Fruit fly (Drosophila melanogaster): ENCODE results near the gene chinmo.
A peak's percentile ranks its signal among the peaks of the same experiment; 100 is the strongest.

chinmo gene

DNA sequence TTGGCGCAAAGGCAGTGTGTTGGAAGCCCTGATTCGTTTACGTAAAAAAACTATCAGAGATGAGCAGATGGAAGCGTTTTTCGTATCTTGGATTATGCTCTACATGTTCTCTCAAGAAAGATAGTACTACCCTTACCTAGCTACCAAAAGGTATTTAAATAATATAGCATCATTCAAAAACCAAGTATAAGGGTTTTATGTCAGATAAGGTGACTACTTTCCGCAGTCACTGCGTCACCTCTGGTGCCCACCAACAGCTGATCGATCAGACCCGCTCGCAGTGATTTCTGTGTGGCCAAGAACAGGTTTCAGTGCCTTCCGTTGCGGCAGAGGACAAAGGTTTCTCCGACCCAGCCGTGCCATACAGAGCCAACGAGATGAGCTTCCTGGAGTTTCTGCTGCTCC lies 78.6 kb downstream of the chinmo start, which contains the start of the genes Eno and CG31937 (continued):
- TF ChIP-seq Asciz (GFP tag; optimal IDR thresholded peaks at IDR 0.05) = peak; percentile 25
- no peak for TF ChIP-seq ewg (GFP tag; optimal IDR thresholded peaks at IDR 0.05)
- TF ChIP-seq ind (GFP tag; optimal IDR thresholded peaks at IDR 0.05) = peak; percentile 54
- peak; percentile 22 for TF ChIP-seq CG18262 (tag; optimal IDR thresholded peaks at IDR 0.05)
- peak; percentile 58 for TF ChIP-seq CG7987 (GFP tag; optimal IDR thresholded peaks at IDR 0.05)
- peak; percentile 15 for TF ChIP-seq gfzf (GFP tag; optimal IDR thresholded peaks at IDR 0.05)
- TF ChIP-seq sob (GFP tag; IDR thresholded peaks at IDR 0.05) = peak; percentile 76
- peak; percentile 90 for TF ChIP-seq Sry-β (GFP tag; optimal IDR thresholded peaks at IDR 0.05)
- 0 out of 2 replicates have a peak, but pooled peaks have one; percentile 14 for TF ChIP-seq wor (GFP tag; IDR thresholded peaks at IDR 0.05)
- TF ChIP-seq NFAT (GFP tag; IDR thresholded peaks at IDR 0.05) = peak; percentile 49; the same call in 1 of the 2 replicates
- no peak for TF ChIP-seq Vsx1 (GFP tag; optimal IDR thresholded peaks at IDR 0.05)
- 0 out of 3 replicates have a peak, but pooled peaks have one; percentile 43 for TF ChIP-seq C15 (GFP tag; IDR thresholded peaks at IDR 0.05)
- TF ChIP-seq p53 (GFP tag; optimal IDR thresholded peaks at IDR 0.05) = no peak
- no peak for TF ChIP-seq CG8281 (tag; optimal IDR thresholded peaks at IDR 0.05)
- peak; percentile 60 for TF ChIP-seq CG12391 (tag; optimal IDR thresholded peaks at IDR 0.05)
- no peak for TF ChIP-seq Deaf1 (tag; optimal IDR thresholded peaks at IDR 0.05)
- TF ChIP-seq unc-4 (GFP tag; IDR thresholded peaks at IDR 0.05; ENCODE audit: partially characterized antibody) = 0 out of 2 replicates have a peak, but pooled peaks have one; percentile 22
- peak; percentile 8 for TF ChIP-seq Myb (GFP tag; optimal IDR thresholded peaks at IDR 0.05)
- no peak for TF ChIP-seq CG7372 (GFP tag; IDR thresholded peaks at IDR 0.05)
- TF ChIP-seq CG2129 (GFP tag; IDR thresholded peaks at IDR 0.05; ENCODE audit: partially characterized antibody) = no peak
- peak; percentile 33; the same call in 1 of the 2 replicates for TF ChIP-seq CG4404 (GFP tag; IDR thresholded peaks at IDR 0.05)
- TF ChIP-seq CG18619 (GFP tag; optimal IDR thresholded peaks at IDR 0.05) = no peak
- TF ChIP-seq CG10366 (GFP tag; IDR thresholded peaks at IDR 0.05) = peak; percentile 18; the same call in 1 of the 2 replicates
- TF ChIP-seq mld (GFP tag; IDR thresholded peaks at IDR 0.05; ENCODE audit: partially characterized antibody) = no peak
- no peak for TF ChIP-seq da (GFP tag; optimal IDR thresholded peaks at IDR 0.05)
- TF ChIP-seq CG14050 (GFP tag; IDR thresholded peaks at IDR 0.05) = no peak
- no peak for TF ChIP-seq bigmax (GFP tag; optimal IDR thresholded peaks at IDR 0.05)
- TF ChIP-seq gem (tag; optimal IDR thresholded peaks at IDR 0.05) = peak; percentile 70
- no peak for TF ChIP-seq Spps (tag; optimal IDR thresholded peaks at IDR 0.05)
- TF ChIP-seq zen2 (GFP tag; IDR thresholded peaks at IDR 0.05; ENCODE audit: partially characterized antibody) = no peak
- TF ChIP-seq CG42726 (GFP tag; IDR thresholded peaks at IDR 0.05; ENCODE audit: partially characterized antibody) = no peak
- peak; percentile 26 for TF ChIP-seq Antp (GFP tag; optimal IDR thresholded peaks at IDR 0.05)
- no peak for TF ChIP-seq NC2α (GFP tag; optimal IDR thresholded peaks at IDR 0.05)
- TF ChIP-seq CG8089 (GFP tag; optimal IDR thresholded peaks at IDR 0.05) = peak; percentile 40
- no peak for TF ChIP-seq CG1792 (GFP tag; optimal IDR thresholded peaks at IDR 0.05)
- TF ChIP-seq CG14441 (GFP tag; IDR thresholded peaks at IDR 0.05) = peak; percentile 69
- TF ChIP-seq CG17612 (GFP tag; IDR thresholded peaks at IDR 0.05) = peak; percentile 22; the same call in 1 of the 2 replicates
- TF ChIP-seq HHEX (GFP tag; optimal IDR thresholded peaks at IDR 0.05) = peak; percentile 53
- peak; percentile 4 for TF ChIP-seq Jarid2 (GFP tag; optimal IDR thresholded peaks at IDR 0.05)
- TF ChIP-seq Elba2 (GFP tag; optimal IDR thresholded peaks at IDR 0.05) = no peak
- no peak for TF ChIP-seq NK7.1 (GFP tag; optimal IDR thresholded peaks at IDR 0.05)
- TF ChIP-seq ssp (GFP tag; IDR thresholded peaks at IDR 0.05) = 0 out of 2 replicates have a peak, but pooled peaks have one; percentile 29
- TF ChIP-seq nau (GFP tag; optimal IDR thresholded peaks at IDR 0.05) = no peak
- TF ChIP-seq inv (GFP tag; IDR thresholded peaks at IDR 0.05; ENCODE audit: partially characterized antibody) = no peak
- TF ChIP-seq GATAe (GFP tag; conservative IDR thresholded peaks at IDR 0.05) = no peak
- TF ChIP-seq vvl (GFP tag; IDR thresholded peaks at IDR 0.05) = peak; percentile 54
- TF ChIP-seq fd3F (GFP tag; optimal IDR thresholded peaks at IDR 0.05) = peak; percentile 3
- no peak for TF ChIP-seq danr (GFP tag; IDR thresholded peaks at IDR 0.05)
- TF ChIP-seq croc (GFP tag; conservative IDR thresholded peaks at IDR 0.05) = 0 out of 3 replicates have a peak, but pooled peaks have one; percentile 21
- no peak for TF ChIP-seq CG13123 (GFP tag; optimal IDR thresholded peaks at IDR 0.05)
